Worm (Caenorhabditis elegans) whole organism, L4 larva: ENCODE measurements around the gene nhr-156.

Experiments
- F37D6.2 ChIP-seq: sonication (generic microtip); optimal IDR thresholded peaks from 2 replicates; lab custom pipeline; 2016; ENCODE audit warnings: mild to moderate bottlenecking, missing genetic modification characterization, missing compliant biosample characterization
- Y105C5A.15 ChIP-seq: fragments of 200-800 bp; sonication (Bioruptor generic); IDR thresholded peaks from 2 replicates; pipeline ENCODE4 v1.3.6; 2022; ENCODE audit warnings: missing genetic modification characterization, missing compliant biosample characterization
- aha-1 ChIP-seq: fragments of 150-350 bp; peaks from one replicate; lab custom pipeline; 2014; ENCODE audit warnings: missing biosample characterization, missing genetic modification characterization
- aly-2 ChIP-seq: sonication (generic microtip); optimal IDR thresholded peaks from 2 replicates; lab custom pipeline; 2018; ENCODE audit warnings: missing biosample characterization, missing genetic modification characterization
- arid-1 ChIP-seq: fragments of 200-800 bp; sonication (Bioruptor generic); conservative IDR thresholded peaks from 2 replicates; pipeline ENCODE4 v1.3.6; 2022; ENCODE audit warnings: missing genetic modification reagents, missing genetic modification characterization, missing compliant biosample characterization
- ceh-62 ChIP-seq: sonication (generic microtip); optimal IDR thresholded peaks from 2 replicates; lab custom pipeline; 2017; ENCODE audit warnings: missing biosample characterization, missing genetic modification characterization
- cey-2 ChIP-seq: sonication (generic microtip); optimal IDR thresholded peaks from 3 replicates; lab custom pipeline; 2017; ENCODE audit warnings: missing genetic modification characterization, mild to moderate bottlenecking, missing compliant biosample characterization, antibody characterized with exemption, borderline replicate concordance; ENCODE audit not compliant: insufficient read depth
- dmd-9 ChIP-seq: fragments of 200-800 bp; sonication (Bioruptor generic); IDR thresholded peaks from 2 replicates; pipeline ENCODE4 v1.3.6; 2022; ENCODE audit warnings: missing genetic modification reagents, missing genetic modification characterization, missing compliant biosample characterization
- egl-27 ChIP-seq: sonication (generic microtip); optimal IDR thresholded peaks from 3 replicates; lab custom pipeline; 2017; ENCODE audit warnings: missing biosample characterization, missing genetic modification reagents, missing genetic modification characterization
- fos-1 ChIP-seq: fragments of 150-350 bp; optimal IDR thresholded peaks from 2 replicates; lab custom pipeline; 2014; ENCODE audit warnings: missing biosample characterization, missing genetic modification characterization
- hif-1 ChIP-seq, 2 experiments: sonication (generic microtip); optimal IDR thresholded peaks; 2 replicates each; lab custom pipeline; 2016 to 2017; ENCODE audit warnings: missing compliant biosample characterization in 2 of 2, missing genetic modification characterization in 2 of 2, missing genetic modification reagents in 2 of 2, missing genotype in 2 of 2, mild to moderate bottlenecking in 1 of 2
- hlh-11 ChIP-seq: fragments of 200-800 bp; sonication (Bioruptor generic); optimal IDR thresholded peaks from 2 replicates; lab custom pipeline; 2018; ENCODE audit warnings: mild to moderate bottlenecking, missing genetic modification characterization, missing compliant biosample characterization
- hlh-30 ChIP-seq: sonication (generic microtip); optimal IDR thresholded peaks from 2 replicates; lab custom pipeline; 2017; ENCODE audit warnings: antibody characterized with exemption, mild to moderate bottlenecking, missing genetic modification characterization, missing compliant biosample characterization; ENCODE audit not compliant: insufficient read depth
- hmg-1.1 ChIP-seq: fragments of 200-800 bp; sonication (Bioruptor generic); IDR thresholded peaks from 2 replicates; pipeline ENCODE4 v1.3.6; 2022; ENCODE audit warnings: missing genetic modification reagents, missing genetic modification characterization, missing compliant biosample characterization
- lin-1 ChIP-seq: fragments of 200-800 bp; sonication (Bioruptor generic); IDR thresholded peaks from 2 replicates; pipeline ENCODE4 v1.3.6; 2022; ENCODE audit warnings: missing genetic modification reagents, missing genetic modification characterization, missing compliant biosample characterization
- lir-3 ChIP-seq: sonication (generic microtip); optimal IDR thresholded peaks from 2 replicates; lab custom pipeline; 2016; ENCODE audit warnings: mild to moderate bottlenecking, missing genetic modification characterization, missing compliant biosample characterization
- lsy-2 ChIP-seq, 2 experiments: fragments of 150-350 bp in 1 of 2; sonication (generic microtip) in 1 of 2; optimal IDR thresholded peaks; 2 replicates each; lab custom pipeline; 2014 to 2017; ENCODE audit warnings: missing biosample characterization in 2 of 2, missing genetic modification characterization in 2 of 2
- madf-5 ChIP-seq, 2 experiments: fragments of 200-800 bp; sonication (Bioruptor generic); IDR thresholded peaks; 2 replicates each; pipeline ENCODE4 v1.3.6; 2022; ENCODE audit warnings: missing compliant biosample characterization in 2 of 2, missing genetic modification characterization in 2 of 2
- madf-9 ChIP-seq: fragments of 200-800 bp; sonication (Bioruptor generic); conservative IDR thresholded peaks from 2 replicates; pipeline ENCODE4 v1.3.6; 2022; ENCODE audit warnings: missing genetic modification reagents, missing genetic modification characterization, missing compliant biosample characterization
- mdl-1 ChIP-seq, 2 experiments: fragments of 150-350 bp in 1 of 2; sonication (generic microtip) in 1 of 2; optimal IDR thresholded peaks; 2 replicates each; lab custom pipeline; 2014 to 2017; ENCODE audit warnings: missing biosample characterization in 2 of 2, missing genetic modification characterization in 2 of 2
- mdt-29 ChIP-seq: fragments of 200-800 bp; sonication (Bioruptor generic); IDR thresholded peaks from 2 replicates; pipeline ENCODE4 v1.3.6; 2022; ENCODE audit warnings: missing genetic modification reagents, missing genetic modification characterization, missing compliant biosample characterization
- mxl-2 ChIP-seq: fragments of 200-800 bp; sonication (Bioruptor generic); conservative IDR thresholded peaks from 2 replicates; pipeline ENCODE4 v1.3.6; 2022; ENCODE audit warnings: missing genetic modification reagents, missing genetic modification characterization, missing compliant biosample characterization
- nhr-11 ChIP-seq: fragments of 150-350 bp; optimal IDR thresholded peaks from 2 replicates; lab custom pipeline; 2014; ENCODE audit warnings: missing biosample characterization, missing genetic modification characterization
- nhr-111 ChIP-seq: fragments of 200-800 bp; sonication (Bioruptor generic); optimal IDR thresholded peaks from 2 replicates; lab custom pipeline; 2018; ENCODE audit warnings: mild to moderate bottlenecking, missing genetic modification characterization, missing compliant biosample characterization
- nhr-28 ChIP-seq: fragments of 150-350 bp; optimal IDR thresholded peaks from 2 replicates; lab custom pipeline; 2014; ENCODE audit warnings: missing biosample characterization, missing genetic modification characterization
- nhr-41 ChIP-seq: fragments of 200-800 bp; sonication (Bioruptor generic); IDR thresholded peaks from 2 replicates; pipeline ENCODE4 v1.3.6; 2022; ENCODE audit warnings: missing genetic modification reagents, missing genetic modification characterization, missing compliant biosample characterization
- nhr-48 ChIP-seq: sonication (generic microtip); optimal IDR thresholded peaks from 2 replicates; lab custom pipeline; 2016; ENCODE audit warnings: mild to moderate bottlenecking, missing genetic modification characterization, missing compliant biosample characterization
- nhr-6 ChIP-seq: fragments of 150-350 bp; optimal IDR thresholded peaks from 2 replicates; lab custom pipeline; 2014; ENCODE audit warnings: missing biosample characterization, missing genetic modification characterization
- snpc-4 ChIP-seq: fragments of 150-350 bp; optimal IDR thresholded peaks from 2 replicates; lab custom pipeline; 2014; ENCODE audit warnings: missing biosample characterization, missing genetic modification characterization
- tra-1 ChIP-seq: fragments of 200-800 bp; sonication (Bioruptor generic); IDR thresholded peaks from 2 replicates; pipeline ENCODE4 v1.3.6; 2022; ENCODE audit warnings: missing genetic modification reagents, missing genetic modification characterization, missing compliant biosample characterization
- zip-11 ChIP-seq: fragments of 200-800 bp; sonication (Bioruptor generic); IDR thresholded peaks from 2 replicates; pipeline ENCODE4 v1.3.6; 2022; ENCODE audit warnings: missing genetic modification characterization, missing compliant biosample characterization
- zip-2 ChIP-seq: fragments of 150-350 bp; optimal IDR thresholded peaks from 2 replicates; lab custom pipeline; 2014; ENCODE audit warnings: missing biosample characterization, missing genetic modification characterization

nhr-156 gene

ce11 chrV:3870359-3870758 is 35.5 kb upstream of the nhr-156 start:
- peak; percentile 87 for TF ChIP-seq nhr-11 (tag; lab: Kevin White, UChicago)
- TF ChIP-seq aly-2 (tag; lab: Kevin White, UChicago), result no peak
- TF ChIP-seq aha-1, result peak; percentile 59
- peak in 1 of 2 experiments; percentile 1 for TF ChIP-seq lsy-2 (tag; optimal IDR thresholded peaks at IDR 0.05; lab: Kevin White, UChicago)

- TF ChIP-seq lir-3 (tag; lab: Kevin White, UChicago) (no peak), nhr-11 (tag; lab: Kevin White, UChicago) (peak; percentile 6), mxl-2 (GFP tag; lab: Robert Waterston, UW) (no peak), F37D6.2 (peak; percentile 8), mdt-29 (no peak), nhr-48 (tag; lab: Kevin White, UChicago) (peak; percentile 13), hlh-30 (tag; lab: Kevin White, UChicago) (no peak), nhr-111 (GFP tag; lab: Kevin White, UChicago) (no peak), dmd-9 (GFP tag; lab: Robert Waterston, UW) (no peak), mdl-1 (tag; optimal IDR thresholded peaks at IDR 0.05; lab: Kevin White, UChicago) (no peak), aha-1 (peak; percentile 42), cey-2 (no peak), nhr-6 (no peak)
Measured at ce11 chrV:3874102-3874744, 31.7 kb upstream of the nhr-156 start, which contains the start of gene nhr-158. Gene nhr-158 (minus strand): TSS chrV:3874152.

ce11 chrV:3877242-3877641 is 28.7 kb upstream of the nhr-156 start:
- TF ChIP-seq fos-1, result no peak
- no peak for TF ChIP-seq egl-27 (tag; lab: Kevin White, UChicago)
- no peak for TF ChIP-seq zip-2 (tag; lab: Kevin White, UChicago)
- TF ChIP-seq arid-1 (GFP tag; lab: Robert Waterston, UW), result no peak
- no peak for TF ChIP-seq nhr-111 (GFP tag; lab: Kevin White, UChicago)
- no peak for TF ChIP-seq snpc-4 (tag; lab: Kevin White, UChicago)
- TF ChIP-seq nhr-28 (tag; lab: Kevin White, UChicago), result no peak
- TF ChIP-seq madf-5 (GFP tag; IDR thresholded peaks at IDR 0.05; lab: Robert Waterston, UW), result no peak
- TF ChIP-seq hmg-1.1 (GFP tag; lab: Robert Waterston, UW), result no peak
- no peak for TF ChIP-seq nhr-41
- TF ChIP-seq ceh-62 (tag; lab: Kevin White, UChicago), result no peak
- TF ChIP-seq madf-9 (GFP tag; lab: Robert Waterston, UW), result no peak
- no peak for TF ChIP-seq hif-1 (tag; optimal IDR thresholded peaks at IDR 0.05; lab: Kevin White, UChicago)

- no peak for TF ChIP-seq lin-1 (GFP tag; lab: Robert Waterston, UW)
- no peak for TF ChIP-seq tra-1 (GFP tag; lab: Robert Waterston, UW)
- TF ChIP-seq zip-11 (GFP tag; lab: Robert Waterston, UW), result no peak
- TF ChIP-seq hlh-11 (tag; lab: Kevin White, UChicago), result no peak
Measured at ce11 chrV:3878223-3878622, 27.7 kb upstream of the nhr-156 start, which contains the start of gene nhr-159. Gene nhr-159 (minus strand): TSS chrV:3878323.

- peak; percentile 90 for TF ChIP-seq aha-1
- TF ChIP-seq Y105C5A.15 (GFP tag; lab: Robert Waterston, UW), result no peak
Measured at ce11 chrV:3884550-3884949, 21.4 kb upstream of the nhr-156 start.
